Worm (Caenorhabditis elegans) whole organism, L4/young adult: ENCODE results near the gene rnr-2.

Experiments used
- W03F9.2 ChIP-seq: fragments of 150-350 bp; optimal IDR thresholded peaks from 2 replicates; lab custom pipeline; 2014; ENCODE audit warnings: missing biosample characterization, missing genetic modification characterization
- dao-5 ChIP-seq: sonication (generic microtip); optimal IDR thresholded peaks from 2 replicates; lab custom pipeline; 2016; ENCODE audit warnings: missing genotype, missing genetic modification characterization, moderate library complexity, missing compliant biosample characterization
- him-1 ChIP-seq: sonication (generic microtip); optimal IDR thresholded peaks from 2 replicates; lab custom pipeline; 2016; ENCODE audit warnings: missing genotype, missing genetic modification reagents, missing genetic modification characterization, missing compliant biosample characterization

The rnr-2 gene

ce11 chrIII:4094681-4095080, at the start of gene rnr-2:
rnr-2 (minus strand) TSS chrIII:4094921.
- TF ChIP-seq him-1 (tag; lab: Kevin White, UChicago) (no peak), dao-5 (tag; lab: Kevin White, UChicago) (no peak), W03F9.2 (tag; lab: Kevin White, UChicago) (no peak)

- TF ChIP-seq him-1 (tag; lab: Kevin White, UChicago) = no peak
- no peak for TF ChIP-seq W03F9.2 (tag; lab: Kevin White, UChicago)
- TF ChIP-seq dao-5 (tag; lab: Kevin White, UChicago) = no peak
These were observed 48.4 kb upstream of the rnr-2 start for ce11 chrIII:4143170-4143569.

- no peak for TF ChIP-seq him-1 (tag; lab: Kevin White, UChicago)
- no peak for TF ChIP-seq W03F9.2 (tag; lab: Kevin White, UChicago)
- TF ChIP-seq dao-5 (tag; lab: Kevin White, UChicago) = no peak
These were observed 42.5 kb upstream of the rnr-2 start for ce11 chrIII:4137180-4137579.

DNA sequence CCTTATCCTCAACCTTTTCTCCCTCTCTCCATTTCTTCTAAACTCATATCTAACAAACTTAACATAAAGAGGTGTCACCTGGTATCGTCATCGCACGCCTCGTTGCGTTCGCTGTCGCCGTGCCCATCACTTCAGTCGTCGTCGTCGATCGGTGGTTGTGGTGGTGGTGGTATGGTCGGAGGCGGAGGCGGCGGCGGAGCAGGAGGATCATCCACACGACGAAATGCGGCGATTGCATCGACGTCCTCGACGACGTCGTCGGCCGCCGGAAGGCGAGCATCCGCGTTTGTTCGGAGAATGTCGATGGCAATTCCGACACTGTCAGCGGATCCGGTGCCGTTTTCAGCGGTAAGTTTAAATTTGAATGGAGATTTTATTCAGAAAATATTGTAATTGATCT, 39.3 kb upstream of the rnr-2 start:
- TF ChIP-seq W03F9.2 (tag; lab: Kevin White, UChicago) (no peak), dao-5 (tag; lab: Kevin White, UChicago) (no peak), him-1 (tag; lab: Kevin White, UChicago) (no peak)

ce11 chrIII:4131814-4132555, 37.3 kb upstream of the rnr-2 start:
- no peak for TF ChIP-seq W03F9.2 (tag; lab: Kevin White, UChicago)
- no peak for TF ChIP-seq dao-5 (tag; lab: Kevin White, UChicago)
- TF ChIP-seq him-1 (tag; lab: Kevin White, UChicago) = no peak

ce11 chrIII:4123900-4124299, 29.2 kb upstream of the rnr-2 start:
- TF ChIP-seq W03F9.2 (tag; lab: Kevin White, UChicago) (no peak), him-1 (tag; lab: Kevin White, UChicago) (no peak), dao-5 (tag; lab: Kevin White, UChicago) (no peak)

- no peak for TF ChIP-seq W03F9.2 (tag; lab: Kevin White, UChicago)
- no peak for TF ChIP-seq dao-5 (tag; lab: Kevin White, UChicago)
- no peak for TF ChIP-seq him-1 (tag; lab: Kevin White, UChicago)
These were observed 28.6 kb upstream of the rnr-2 start for ce11 chrIII:4123277-4123676.

DNA sequence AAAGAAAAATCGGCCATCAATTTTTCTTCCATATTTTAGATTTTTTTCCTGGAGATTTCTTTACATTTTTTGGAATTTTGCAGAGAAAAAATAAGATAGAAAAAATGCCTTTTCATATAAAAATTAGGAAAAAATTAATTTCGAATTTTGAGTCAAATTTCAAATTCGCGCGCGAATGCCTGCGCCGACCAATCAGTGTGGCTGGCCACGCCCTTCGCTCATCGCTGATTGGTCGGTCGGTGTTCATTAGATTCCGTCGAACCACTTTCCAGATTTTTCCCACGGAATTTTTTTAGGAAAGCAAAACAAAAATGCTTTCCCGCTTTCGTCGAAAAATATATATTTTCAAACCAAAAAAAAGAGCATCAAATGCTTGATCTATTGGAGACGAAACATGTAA, 25.7 kb upstream of the rnr-2 start:
- no peak for TF ChIP-seq W03F9.2 (tag; lab: Kevin White, UChicago)
- no peak for TF ChIP-seq dao-5 (tag; lab: Kevin White, UChicago)
- TF ChIP-seq him-1 (tag; lab: Kevin White, UChicago) = no peak

DNA sequence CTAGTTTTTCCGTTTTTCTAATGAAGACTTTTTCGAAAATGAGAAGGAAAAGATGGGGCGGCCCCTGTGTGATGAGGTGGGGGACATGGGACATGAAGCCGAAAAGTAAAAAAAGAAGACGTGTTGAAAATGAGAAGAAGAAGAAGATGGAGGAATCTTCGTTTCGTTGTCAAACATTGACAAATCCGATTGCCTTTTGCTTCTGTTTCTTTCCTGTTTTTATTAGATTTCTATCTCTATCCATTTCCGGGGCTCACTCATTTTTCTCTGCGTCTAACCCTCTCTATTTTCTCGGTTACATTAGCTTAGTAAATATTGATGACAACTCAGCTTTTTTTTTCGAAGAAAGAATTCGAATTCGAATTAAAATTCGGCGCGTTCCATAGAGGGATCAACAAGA, 25.0 kb upstream of the rnr-2 start:
- TF ChIP-seq W03F9.2 (tag; lab: Kevin White, UChicago) (no peak), him-1 (tag; lab: Kevin White, UChicago) (no peak), dao-5 (tag; lab: Kevin White, UChicago) (no peak)

ce11 chrIII:4115085-4115484, 20.4 kb upstream of the rnr-2 start, which contains the start of gene unc-103:
unc-103 (plus strand) TSS chrIII:4115385.
- TF ChIP-seq W03F9.2 (tag; lab: Kevin White, UChicago) = no peak
- no peak for TF ChIP-seq him-1 (tag; lab: Kevin White, UChicago)
- no peak for TF ChIP-seq dao-5 (tag; lab: Kevin White, UChicago)

DNA sequence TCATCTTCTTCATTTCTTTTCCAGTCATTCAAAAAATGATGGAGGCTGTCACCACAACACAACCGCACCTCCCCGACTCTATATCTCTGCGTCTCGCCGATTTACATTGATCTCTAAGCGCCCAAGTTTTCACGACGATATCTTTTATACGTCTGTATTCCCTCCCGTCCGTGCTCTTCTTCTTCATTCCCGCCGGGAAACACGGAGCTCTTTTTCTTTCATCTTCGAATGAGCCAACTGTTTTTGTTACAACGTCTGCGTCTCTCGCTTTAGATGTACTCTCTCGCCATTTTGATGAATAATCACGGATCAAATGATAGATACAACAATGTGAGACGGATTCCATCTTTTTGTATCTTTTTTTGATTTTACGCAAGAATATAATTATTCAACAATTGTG, 18.9 kb upstream of the rnr-2 start:
- no peak for TF ChIP-seq him-1 (tag; lab: Kevin White, UChicago)
- no peak for TF ChIP-seq dao-5 (tag; lab: Kevin White, UChicago)
- no peak for TF ChIP-seq W03F9.2 (tag; lab: Kevin White, UChicago)

DNA sequence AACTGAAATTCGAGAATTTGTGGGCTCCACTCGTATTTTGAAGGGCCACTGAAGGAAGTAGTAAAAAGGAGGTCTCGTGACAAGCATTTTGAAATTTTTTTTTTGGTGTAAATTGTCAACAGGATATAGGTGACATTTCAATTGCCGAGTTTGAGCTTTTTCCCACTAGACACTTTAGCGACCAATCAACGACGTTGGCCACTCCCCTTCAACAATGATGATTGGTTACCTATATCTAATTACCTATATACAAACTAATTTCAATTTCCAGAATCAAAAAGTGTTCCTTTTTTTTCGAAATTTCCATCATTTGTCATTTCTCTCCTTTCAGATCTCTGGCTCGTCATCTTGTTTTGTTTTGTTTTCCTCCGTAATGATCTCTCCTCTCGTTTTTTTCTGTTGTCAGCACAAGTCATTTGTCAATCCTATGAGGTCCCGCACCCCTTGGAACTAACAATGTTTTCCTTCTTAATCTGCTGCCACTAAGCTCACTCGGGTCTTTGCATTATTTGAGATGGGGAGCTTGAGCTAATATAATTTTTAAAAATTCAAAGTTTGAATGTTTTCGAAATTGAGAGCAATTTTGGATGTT, 13.3 kb upstream of the rnr-2 start:
- TF ChIP-seq him-1 (tag; lab: Kevin White, UChicago) (no peak), dao-5 (tag; lab: Kevin White, UChicago) (no peak), W03F9.2 (tag; lab: Kevin White, UChicago) (no peak)

ce11 chrIII:4107227-4107626, 12.5 kb upstream of the rnr-2 start:
- no peak for TF ChIP-seq dao-5 (tag; lab: Kevin White, UChicago)
- TF ChIP-seq W03F9.2 (tag; lab: Kevin White, UChicago) = no peak
- TF ChIP-seq him-1 (tag; lab: Kevin White, UChicago) = no peak

ce11 chrIII:4106611-4107010, 11.9 kb upstream of the rnr-2 start:
- TF ChIP-seq him-1 (tag; lab: Kevin White, UChicago) (no peak), dao-5 (tag; lab: Kevin White, UChicago) (no peak), W03F9.2 (tag; lab: Kevin White, UChicago) (no peak)
